Fruit fly (Drosophila melanogaster): ENCODE results near the gene CG9686.

The CG9686 gene

DNA sequence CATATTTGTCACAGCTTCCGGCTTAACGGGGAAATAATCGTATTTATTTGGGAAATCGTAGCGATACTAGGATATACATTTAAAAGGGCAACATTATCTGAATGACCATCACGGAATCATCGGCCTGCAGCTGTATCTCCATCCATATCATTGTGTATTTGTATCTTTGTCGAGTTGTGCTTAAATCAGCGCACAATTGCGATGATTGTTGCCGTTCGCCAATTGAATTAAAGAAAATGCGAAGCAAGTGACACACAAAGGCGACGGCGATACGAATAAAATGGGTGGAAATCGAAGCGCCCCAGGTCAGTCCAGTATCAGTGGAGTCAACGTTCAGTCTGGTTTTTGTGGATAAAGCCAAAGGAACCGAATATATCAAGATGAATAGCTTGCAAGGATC lies at the start of gene CG9686:
CG9686 (plus strand) TSS at position 301 of the 400 bp plus-strand sequence.
- no peak for TF ChIP-seq CG8478 (optimal IDR thresholded peaks at IDR 0.05)
- TF ChIP-seq usp (GFP tag; optimal IDR thresholded peaks at IDR 0.05): no peak
- TF ChIP-seq pan (optimal IDR thresholded peaks at IDR 0.05): no peak
- no peak for TF ChIP-seq psq (optimal IDR thresholded peaks at IDR 0.05)
- no peak for TF ChIP-seq EcR (GFP tag; optimal IDR thresholded peaks at IDR 0.05)
- TF ChIP-seq Dll (optimal IDR thresholded peaks at IDR 0.05): no peak

DNA sequence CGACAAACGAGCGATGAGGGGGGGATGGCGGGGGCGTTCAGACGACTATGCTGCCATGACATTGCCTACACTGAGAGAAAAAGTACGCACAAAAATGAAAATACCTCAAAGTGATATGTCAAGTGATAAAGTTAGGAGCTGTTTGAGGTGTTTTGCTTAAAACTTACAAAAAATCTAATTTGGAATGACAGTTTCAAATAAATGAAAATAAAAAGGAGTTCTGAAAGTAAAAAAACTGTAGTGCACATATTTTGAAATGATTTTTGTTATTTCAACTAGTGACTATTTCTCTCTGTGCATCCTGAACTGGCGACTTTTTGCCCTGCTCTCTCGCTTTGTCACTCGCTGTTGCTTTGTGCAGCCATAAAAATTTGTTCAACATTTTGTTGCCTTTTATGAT lies 49.8 kb upstream of the CG9686 start:
- no peak for TF ChIP-seq pan (optimal IDR thresholded peaks at IDR 0.05)
- TF ChIP-seq CG8478 (optimal IDR thresholded peaks at IDR 0.05): no peak
- no peak for TF ChIP-seq Dll (optimal IDR thresholded peaks at IDR 0.05)
- no peak for TF ChIP-seq usp (GFP tag; optimal IDR thresholded peaks at IDR 0.05)
- TF ChIP-seq psq (optimal IDR thresholded peaks at IDR 0.05): no peak
- TF ChIP-seq EcR (GFP tag; optimal IDR thresholded peaks at IDR 0.05): no peak

dm6 chrX:9833028-9833427 lies 46.6 kb upstream of the CG9686 start:
- no peak for TF ChIP-seq EcR (GFP tag; optimal IDR thresholded peaks at IDR 0.05)
- no peak for TF ChIP-seq pan (optimal IDR thresholded peaks at IDR 0.05)
- no peak for TF ChIP-seq usp (GFP tag; optimal IDR thresholded peaks at IDR 0.05)
- TF ChIP-seq psq (optimal IDR thresholded peaks at IDR 0.05): no peak
- TF ChIP-seq CG8478 (optimal IDR thresholded peaks at IDR 0.05): no peak
- TF ChIP-seq Dll (optimal IDR thresholded peaks at IDR 0.05): no peak

dm6 chrX:9847529-9847928 lies 32.1 kb upstream of the CG9686 start:
- no peak for TF ChIP-seq CG8478 (optimal IDR thresholded peaks at IDR 0.05)
- TF ChIP-seq EcR (GFP tag; optimal IDR thresholded peaks at IDR 0.05): no peak

DNA sequence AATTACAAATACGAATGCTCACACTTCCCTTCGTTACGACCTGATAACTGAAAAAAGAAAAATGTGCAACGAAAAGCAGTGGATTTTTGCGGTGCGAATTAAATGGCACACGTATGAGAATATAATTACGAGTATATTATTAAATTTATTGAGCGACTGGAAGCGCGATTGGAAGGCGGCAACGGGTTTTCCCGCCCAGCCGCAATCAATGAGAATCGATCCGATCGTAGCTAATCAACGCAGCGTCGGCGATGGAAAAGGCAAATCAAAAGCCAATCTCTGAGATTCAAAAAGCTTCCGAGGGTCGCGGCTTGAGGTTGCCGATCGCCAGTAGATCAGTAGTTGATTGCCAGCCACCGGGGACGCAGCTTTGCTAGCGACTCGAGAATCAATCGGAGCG lies 14.8 kb upstream of the CG9686 start, which contains the start of gene Ser7:
Ser7 (plus strand) TSS at position 352 of the 400 bp plus-strand sequence.
- TF ChIP-seq CG8478 (optimal IDR thresholded peaks at IDR 0.05): no peak
- TF ChIP-seq usp (GFP tag; optimal IDR thresholded peaks at IDR 0.05): no peak
- TF ChIP-seq Dll (optimal IDR thresholded peaks at IDR 0.05): no peak
- no peak for TF ChIP-seq psq (optimal IDR thresholded peaks at IDR 0.05)
- no peak for TF ChIP-seq EcR (GFP tag; optimal IDR thresholded peaks at IDR 0.05)
- TF ChIP-seq pan (optimal IDR thresholded peaks at IDR 0.05): no peak

DNA sequence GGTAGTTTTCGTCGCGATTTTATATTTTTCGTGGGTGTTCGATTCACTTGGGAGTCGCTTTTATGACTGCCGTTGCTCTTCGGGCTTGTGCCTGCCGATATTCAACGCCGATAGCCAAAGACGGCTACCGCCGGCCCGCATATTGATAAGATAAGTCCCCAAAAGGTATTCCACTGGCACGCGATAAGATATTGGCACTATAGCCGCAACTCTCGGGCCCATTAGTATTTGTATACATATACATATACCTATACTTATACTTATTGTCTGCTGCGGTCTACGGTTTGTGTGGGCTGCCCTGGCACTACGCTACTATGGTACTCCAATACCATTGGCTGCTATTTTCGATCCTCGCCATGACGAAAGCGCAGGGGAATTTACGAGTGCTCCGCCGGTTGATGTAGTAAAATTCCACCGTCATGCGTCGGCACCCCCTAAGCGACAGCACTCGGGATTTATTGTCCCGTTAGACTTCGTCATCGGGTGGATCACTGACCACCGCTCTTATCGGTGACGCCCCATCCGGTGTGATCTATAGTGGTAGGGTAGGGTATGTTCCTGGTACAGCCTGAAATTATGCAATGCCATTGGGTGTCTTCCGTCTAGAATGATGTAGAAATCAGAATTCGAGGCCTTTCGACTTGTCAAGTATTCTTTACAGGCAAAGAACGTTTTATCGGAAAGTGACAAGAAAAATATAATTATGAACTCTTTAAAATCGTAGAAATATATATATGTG lies 11.0 kb upstream of the CG9686 start, which contains the start of gene CG45060:
CG45060 (minus strand) TSS at position 59 of the 739 bp plus-strand sequence.
- TF ChIP-seq usp (GFP tag; optimal IDR thresholded peaks at IDR 0.05) (no peak), psq (optimal IDR thresholded peaks at IDR 0.05) (no peak), CG8478 (optimal IDR thresholded peaks at IDR 0.05) (no peak), Dll (optimal IDR thresholded peaks at IDR 0.05) (no peak), EcR (GFP tag; optimal IDR thresholded peaks at IDR 0.05) (no peak), pan (optimal IDR thresholded peaks at IDR 0.05) (no peak)

DNA sequence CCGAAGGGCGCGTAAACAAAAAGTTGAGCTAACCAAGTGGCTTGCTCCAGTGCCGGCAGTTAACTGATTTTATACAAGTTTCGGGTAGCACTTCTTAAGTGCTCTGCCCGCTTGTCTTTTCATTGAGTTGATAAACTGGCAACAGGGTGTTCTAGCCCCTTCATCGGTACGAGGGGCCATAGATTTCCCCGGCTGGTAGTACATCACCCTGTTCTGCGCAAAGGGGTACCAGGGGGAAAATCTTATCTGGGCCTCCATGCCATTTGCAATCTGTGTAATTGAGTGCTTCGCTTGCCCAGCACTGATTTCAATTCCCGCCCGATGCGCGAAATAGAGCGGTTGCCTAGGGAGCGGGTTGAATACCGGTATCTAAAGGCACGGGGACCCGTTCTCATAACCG lies 8.0 kb upstream of the CG9686 start, which contains the start of gene CG45061:
CG45061 (minus strand) TSS at position 71 of the 400 bp plus-strand sequence.
- TF ChIP-seq pan (optimal IDR thresholded peaks at IDR 0.05): no peak
- no peak for TF ChIP-seq psq (optimal IDR thresholded peaks at IDR 0.05)
- TF ChIP-seq EcR (GFP tag; optimal IDR thresholded peaks at IDR 0.05): no peak
- no peak for TF ChIP-seq usp (GFP tag; optimal IDR thresholded peaks at IDR 0.05)

dm6 chrX:9873917-9874316 lies 5.8 kb upstream of the CG9686 start, which contains the start of gene CG32695:
Gene CG32695, minus strand, starts transcription at chrX:9874057.
- TF ChIP-seq CG8478 (optimal IDR thresholded peaks at IDR 0.05): no peak
- TF ChIP-seq Dll (optimal IDR thresholded peaks at IDR 0.05): no peak
- TF ChIP-seq psq (optimal IDR thresholded peaks at IDR 0.05): no peak
- no peak for TF ChIP-seq pan (optimal IDR thresholded peaks at IDR 0.05)
- TF ChIP-seq usp (GFP tag; optimal IDR thresholded peaks at IDR 0.05): no peak
- no peak for TF ChIP-seq EcR (GFP tag; optimal IDR thresholded peaks at IDR 0.05)

- TF ChIP-seq CG8478 (optimal IDR thresholded peaks at IDR 0.05) (no peak), Dll (optimal IDR thresholded peaks at IDR 0.05) (no peak), EcR (GFP tag; optimal IDR thresholded peaks at IDR 0.05) (no peak)
These were observed 3.5 kb upstream of the CG9686 start, which contains the start of gene CG15247 for dm6 chrX:9875948-9876853. Gene CG15247, minus strand, starts transcription at chrX:9876672.

dm6 chrX:9877240-9877639 lies 2.4 kb upstream of the CG9686 start:
- TF ChIP-seq CG8478 (optimal IDR thresholded peaks at IDR 0.05) (no peak), psq (optimal IDR thresholded peaks at IDR 0.05) (no peak)

DNA sequence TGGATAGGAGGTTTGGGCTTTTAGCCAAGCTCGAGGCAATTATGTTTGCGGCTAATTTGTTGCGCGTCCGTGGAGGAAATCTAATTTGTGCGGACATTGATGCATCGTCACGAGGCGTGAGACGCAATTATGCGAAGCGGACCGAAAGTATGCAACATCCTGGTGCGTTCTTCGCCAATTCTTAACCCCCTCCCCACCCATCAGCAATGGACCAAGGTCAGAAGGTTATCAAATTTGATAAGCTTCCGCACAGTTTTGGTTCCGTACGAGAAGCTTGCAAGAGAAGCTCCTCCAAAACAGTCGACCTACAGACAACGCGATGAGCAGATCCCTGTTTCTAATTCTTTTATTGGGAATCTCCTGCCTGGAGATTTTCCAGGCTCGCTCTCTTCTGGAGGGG lies 1.5 kb upstream of the CG9686 start, which contains the start of gene CG1468:
CG1468 (plus strand) TSS at position 298 of the 400 bp plus-strand sequence.
- no peak for TF ChIP-seq psq (optimal IDR thresholded peaks at IDR 0.05)
- TF ChIP-seq CG8478 (optimal IDR thresholded peaks at IDR 0.05): no peak
- no peak for TF ChIP-seq pan (optimal IDR thresholded peaks at IDR 0.05)

- TF ChIP-seq pan (optimal IDR thresholded peaks at IDR 0.05) (no peak), Dll (optimal IDR thresholded peaks at IDR 0.05) (no peak), psq (optimal IDR thresholded peaks at IDR 0.05) (no peak), CG8478 (optimal IDR thresholded peaks at IDR 0.05) (no peak), usp (GFP tag; optimal IDR thresholded peaks at IDR 0.05) (no peak), EcR (GFP tag; optimal IDR thresholded peaks at IDR 0.05) (no peak)
These were observed 2.1 kb downstream of the CG9686 start, which contains the start of gene CG9689 for dm6 chrX:9881746-9882145. Gene CG9689, plus strand, starts transcription at chrX:9881953.

Data from whole organism.